Fruit fly (Drosophila melanogaster) whole organism, embryonic: Measurements from ENCODE around the gene Sk2.

Experiments
- Blimp-1 ChIP-seq: fragments of 200-800 bp; sonication (Bioruptor generic); optimal IDR thresholded peaks from 3 replicates; lab custom pipeline; 2018; ENCODE audit warnings: missing biosample characterization, missing genetic modification characterization, mild to moderate bottlenecking, moderate library complexity, missing genetic modification reagents
- BtbVII ChIP-seq: fragments of 200-800 bp; sonication (Bioruptor generic); optimal IDR thresholded peaks from 3 replicates; lab custom pipeline; 2017; ENCODE audit warnings: missing biosample characterization, mild to moderate bottlenecking, missing genetic modification characterization
- CG10274 ChIP-seq: fragments of 200-800 bp; sonication (Bioruptor generic); optimal IDR thresholded peaks from 3 replicates; lab custom pipeline; 2017; ENCODE audit warnings: missing biosample characterization, mild to moderate bottlenecking, missing genetic modification characterization
- CG10321 ChIP-seq: fragments of 200-800 bp; sonication (Bioruptor generic); IDR thresholded peaks from 2 replicates; pipeline ENCODE4 v1.3.6; 2022; ENCODE audit warnings: missing biosample characterization, missing genetic modification characterization
- CG10366 ChIP-seq: fragments of 200-800 bp; sonication (Bioruptor generic); IDR thresholded peaks from 2 replicates; pipeline ENCODE4 v1.3.6; 2022; ENCODE audit warnings: missing biosample characterization, missing genetic modification characterization
- CG10543 ChIP-seq: fragments of 200-800 bp; sonication (Bioruptor generic); optimal IDR thresholded peaks from 3 replicates; lab custom pipeline; 2017; ENCODE audit warnings: missing biosample characterization, mild to moderate bottlenecking, missing genetic modification characterization, moderate library complexity
- CG10565 ChIP-seq: fragments of 200-800 bp; sonication (Bioruptor generic); optimal IDR thresholded peaks from 3 replicates; lab custom pipeline; 2016; ENCODE audit warnings: missing biosample characterization, mild to moderate bottlenecking, missing genetic modification characterization
- CG12236 ChIP-seq: fragments of 200-800 bp; sonication (Bioruptor generic); optimal IDR thresholded peaks from 2 replicates; lab custom pipeline; 2016; ENCODE audit warnings: missing biosample characterization, missing genetic modification characterization
- CG13287 ChIP-seq: fragments of 200-800 bp; sonication (Bioruptor generic); IDR thresholded peaks from 2 replicates; pipeline ENCODE4 v1.3.6; 2022; ENCODE audit warnings: missing biosample characterization, missing genetic modification characterization; ENCODE audit not compliant: partially characterized antibody
- CG13296 ChIP-seq: fragments of 200-800 bp; sonication (Bioruptor generic); optimal IDR thresholded peaks from 3 replicates; lab custom pipeline; 2018; ENCODE audit warnings: missing biosample characterization, mild to moderate bottlenecking, missing genetic modification characterization
- CG14441 ChIP-seq: fragments of 200-800 bp; sonication (Bioruptor generic); IDR thresholded peaks from 2 replicates; pipeline ENCODE4 v1.3.6; 2022; ENCODE audit warnings: missing biosample characterization, missing genetic modification characterization
- CG15073 ChIP-seq: fragments of 200-800 bp; sonication (Bioruptor generic); optimal IDR thresholded peaks from 2 replicates; lab custom pipeline; 2016; ENCODE audit warnings: missing biosample characterization, missing genetic modification characterization
- CG18619 ChIP-seq: fragments of 200-800 bp; sonication (Bioruptor generic); optimal IDR thresholded peaks from 3 replicates; lab custom pipeline; 2017; ENCODE audit warnings: missing biosample characterization, mild to moderate bottlenecking, missing genetic modification characterization
- CG2678 ChIP-seq: fragments of 200-800 bp; sonication (Bioruptor generic); optimal IDR thresholded peaks from 3 replicates; lab custom pipeline; 2019; ENCODE audit warnings: missing biosample characterization, mild to moderate bottlenecking, missing genetic modification characterization, moderate library complexity
- CG30431 ChIP-seq: fragments of 200-800 bp; sonication (Bioruptor generic); optimal IDR thresholded peaks from 2 replicates; lab custom pipeline; 2017; ENCODE audit warnings: missing biosample characterization, missing genetic modification characterization
- CG3838 ChIP-seq: fragments of 200-800 bp; sonication (Bioruptor generic); optimal IDR thresholded peaks from 3 replicates; lab custom pipeline; 2016; ENCODE audit warnings: missing biosample characterization, missing genetic modification characterization
- CG43689 ChIP-seq: fragments of 200-800 bp; sonication (Bioruptor generic); IDR thresholded peaks from 2 replicates; pipeline ENCODE4 v1.3.6; 2022; ENCODE audit warnings: missing biosample characterization, missing genetic modification characterization
- CG4424 ChIP-seq: fragments of 200-800 bp; sonication (Bioruptor generic); optimal IDR thresholded peaks from 3 replicates; lab custom pipeline; 2016; ENCODE audit warnings: missing biosample characterization, missing genetic modification characterization
- CG7271 ChIP-seq: fragments of 200-800 bp; sonication (Bioruptor generic); optimal IDR thresholded peaks from 2 replicates; lab custom pipeline; 2018; ENCODE audit warnings: missing biosample characterization, mild to moderate bottlenecking, missing genetic modification characterization, moderate library complexity
- D19A ChIP-seq: fragments of 200-800 bp; optimal IDR thresholded peaks from 3 replicates; lab custom pipeline; 2019; ENCODE audit warnings: missing biosample characterization, mild to moderate bottlenecking, missing genetic modification characterization, moderate library complexity
- Dek ChIP-seq: fragments of 200-800 bp; sonication (Bioruptor generic); optimal IDR thresholded peaks from 3 replicates; lab custom pipeline; 2019; ENCODE audit warnings: missing biosample characterization, mild to moderate bottlenecking, missing genetic modification characterization, moderate library complexity
- Hr51 ChIP-seq, 2 experiments: fragments of 200-800 bp; sonication (Bioruptor generic); optimal IDR thresholded peaks; 2 replicates in 1 of 2; 3 replicates in 1 of 2; lab custom pipeline; 2016 to 2018; ENCODE audit warnings: missing biosample characterization in 2 of 2, missing genetic modification characterization in 2 of 2, mild to moderate bottlenecking in 1 of 2, moderate library complexity in 1 of 2
- Jarid2 ChIP-seq: fragments of 200-800 bp; sonication (Bioruptor generic); optimal IDR thresholded peaks from 3 replicates; lab custom pipeline; 2017; ENCODE audit warnings: mild to moderate bottlenecking, missing biosample characterization, missing genetic modification reagents, missing genetic modification characterization
- Ravus ChIP-seq: fragments of 200-800 bp; sonication (Bioruptor generic); IDR thresholded peaks from 2 replicates; pipeline ENCODE4 v1.3.6; 2022; ENCODE audit warnings: missing biosample characterization, missing genetic modification characterization
- Sox100B ChIP-seq: fragments of 200-800 bp; sonication (Bioruptor generic); optimal IDR thresholded peaks from 3 replicates; lab custom pipeline; 2018; ENCODE audit warnings: missing biosample characterization, mild to moderate bottlenecking, missing genetic modification characterization
- TFAM ChIP-seq: fragments of 200-800 bp; sonication (Bioruptor generic); optimal IDR thresholded peaks from 2 replicates; lab custom pipeline; 2017; ENCODE audit warnings: missing biosample characterization, missing genetic modification characterization, inconsistent platforms
- Tbp ChIP-seq: fragments of >200 bp; optimal IDR thresholded peaks from 2 replicates; lab custom pipeline; 2018; ENCODE audit warnings: missing biosample characterization, missing genetic modification characterization
- Trl ChIP-seq, 3 experiments: fragments of >200 bp in 2 of 3; fragments of 200-800 bp in 1 of 3; sonication (Bioruptor generic) in 1 of 3; optimal IDR thresholded peaks; 2 replicates in 1 of 3; 3 replicates in 2 of 3; lab custom pipeline; 2016 to 2017; ENCODE audit warnings: missing biosample characterization in 1 of 3, missing genetic modification characterization in 1 of 3
- ac ChIP-seq: fragments of 200-800 bp; sonication (Bioruptor generic); optimal IDR thresholded peaks from 3 replicates; lab custom pipeline; 2017; ENCODE audit warnings: missing biosample characterization, mild to moderate bottlenecking, missing genetic modification characterization
- bab2 ChIP-seq: fragments of 200-800 bp; sonication (Bioruptor generic); optimal IDR thresholded peaks from 2 replicates; lab custom pipeline; 2016; ENCODE audit warnings: missing biosample characterization, missing genetic modification characterization
- chinmo ChIP-seq: fragments of 200-800 bp; sonication (Bioruptor generic); IDR thresholded peaks from 4 replicates; pipeline ENCODE4 v1.3.6; 2022; ENCODE audit warnings: missing biosample characterization, missing genetic modification characterization; ENCODE audit not compliant: partially characterized antibody
- crc ChIP-seq: fragments of 200-800 bp; sonication (Bioruptor generic); optimal IDR thresholded peaks from 2 replicates; lab custom pipeline; 2016; ENCODE audit warnings: missing biosample characterization, missing genetic modification characterization
- dati ChIP-seq: fragments of 200-800 bp; sonication (Bioruptor generic); IDR thresholded peaks from 2 replicates; pipeline ENCODE4 v1.3.6; 2022; ENCODE audit warnings: missing biosample characterization, missing genetic modification characterization
- dysf ChIP-seq: fragments of 200-800 bp; sonication (Bioruptor generic); IDR thresholded peaks from 3 replicates; pipeline ENCODE4 v1.3.6; 2022; ENCODE audit warnings: missing biosample characterization, missing genetic modification characterization
- gcm ChIP-seq: fragments of 200-800 bp; sonication (Bioruptor generic); optimal IDR thresholded peaks from 2 replicates; lab custom pipeline; 2019; ENCODE audit warnings: missing biosample characterization, mild to moderate bottlenecking, missing genetic modification characterization, moderate library complexity
- insv ChIP-seq, 2 experiments: fragments of 200-800 bp; sonication (Bioruptor generic); optimal IDR thresholded peaks; 3 replicates each; lab custom pipeline; 2016 to 2018; ENCODE audit warnings: missing biosample characterization in 2 of 2, missing genetic modification characterization in 2 of 2
- kah ChIP-seq: fragments of 200-800 bp; sonication (Bioruptor generic); optimal IDR thresholded peaks from 2 replicates; lab custom pipeline; 2018; ENCODE audit warnings: missing biosample characterization, mild to moderate bottlenecking, missing genetic modification characterization
- luna ChIP-seq: fragments of 200-800 bp; sonication (Bioruptor generic); optimal IDR thresholded peaks from 2 replicates; lab custom pipeline; 2016; ENCODE audit warnings: missing biosample characterization, missing genetic modification characterization
- pho ChIP-seq: fragments of 200-800 bp; sonication (Bioruptor generic); optimal IDR thresholded peaks from 2 replicates; lab custom pipeline; 2016; ENCODE audit warnings: missing biosample characterization, missing genetic modification characterization
- sens ChIP-seq: fragments of 200-800 bp; sonication (Bioruptor generic); peaks from one replicate; lab custom pipeline; 2016; ENCODE audit warnings: missing biosample characterization, missing genetic modification characterization
- sim ChIP-seq: fragments of 200-800 bp; sonication (Bioruptor generic); IDR thresholded peaks from 2 replicates; pipeline ENCODE4 v1.3.6; 2022; ENCODE audit warnings: missing biosample characterization, missing genetic modification characterization
- slp2 ChIP-seq: fragments of 200-800 bp; sonication (Bioruptor generic); optimal IDR thresholded peaks from 2 replicates; lab custom pipeline; 2016; ENCODE audit warnings: missing biosample characterization, missing genetic modification characterization
- tup ChIP-seq: fragments of 200-800 bp; sonication (Bioruptor generic); optimal IDR thresholded peaks from 2 replicates; lab custom pipeline; 2016; ENCODE audit warnings: missing biosample characterization, mild to moderate bottlenecking, missing genetic modification characterization, moderate library complexity

Gene Sk2

DNA sequence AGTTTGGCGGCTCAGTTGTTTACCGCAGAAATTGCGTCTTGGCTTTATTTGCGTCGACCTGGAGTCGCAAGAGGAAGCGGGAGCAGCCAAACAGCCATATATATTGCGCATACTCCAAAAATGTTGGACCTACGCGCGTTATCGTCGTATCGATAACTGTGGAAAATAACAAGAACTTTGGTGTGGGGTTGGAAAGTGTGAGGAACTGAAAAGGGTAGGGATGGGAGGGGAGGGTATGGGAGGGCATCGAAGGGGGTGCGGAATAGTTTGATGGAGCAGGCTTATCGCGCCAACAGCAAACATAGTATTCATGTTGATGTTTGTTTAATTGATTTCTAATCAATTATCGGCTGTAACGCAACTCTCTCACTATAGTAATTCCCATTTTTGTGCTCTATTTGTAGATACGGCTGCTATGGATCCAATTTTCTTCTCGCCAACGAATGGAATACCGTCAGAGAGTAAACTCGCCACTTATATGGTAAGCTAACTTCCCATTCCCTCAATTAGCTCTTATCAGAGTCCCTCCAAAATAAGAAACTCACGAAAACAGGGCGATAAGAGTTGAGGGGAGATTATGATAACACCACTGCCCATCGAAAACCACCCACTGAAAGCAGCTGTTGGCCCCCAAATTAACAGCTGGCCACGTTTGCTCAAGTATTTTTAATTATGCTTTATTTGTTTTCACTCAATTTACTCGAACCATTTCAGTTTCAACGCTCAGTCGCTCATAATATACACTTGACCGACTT, 36.6 kb downstream of the Sk2 start (continued):
- TF ChIP-seq bab2 (GFP tag; lab: Kevin White, UChicago) (peak; percentile 52), Trl (optimal IDR thresholded peaks at IDR 0.05; lab: Kevin White, UChicago) (peak; percentile 10 to 39), Trl (GFP tag; optimal IDR thresholded peaks at IDR 0.05; lab: Kevin White, UChicago) (peak; percentile 56)
- TF ChIP-seq, all 482 proteins: peak for 238

DNA sequence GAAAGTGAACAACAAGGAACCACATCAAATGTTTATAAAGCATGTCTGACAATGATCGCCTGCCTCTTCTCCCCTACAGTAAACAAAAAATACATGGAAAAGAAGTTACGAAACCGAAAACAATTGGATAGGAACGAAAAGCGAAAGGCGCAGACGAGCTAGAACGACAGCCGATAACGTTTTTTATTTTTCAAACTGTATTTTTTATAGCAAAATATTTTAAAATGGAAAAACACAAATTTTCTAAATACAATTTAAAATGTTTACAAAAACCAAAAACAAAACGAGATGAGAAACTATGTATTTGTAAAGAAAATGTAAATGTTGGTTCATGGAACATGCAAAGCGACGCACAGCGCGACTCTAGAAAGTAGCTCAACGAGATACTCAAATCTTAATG, 42.1 kb downstream of the Sk2 start:
- no peak for TF ChIP-seq Tbp (GFP tag; lab: Kevin White, UChicago)
- no peak for TF ChIP-seq Hr51 (GFP tag; optimal IDR thresholded peaks at IDR 0.05; lab: Kevin White, UChicago)
- TF ChIP-seq sens (GFP tag; lab: Kevin White, UChicago), result peak; percentile 59

DNA sequence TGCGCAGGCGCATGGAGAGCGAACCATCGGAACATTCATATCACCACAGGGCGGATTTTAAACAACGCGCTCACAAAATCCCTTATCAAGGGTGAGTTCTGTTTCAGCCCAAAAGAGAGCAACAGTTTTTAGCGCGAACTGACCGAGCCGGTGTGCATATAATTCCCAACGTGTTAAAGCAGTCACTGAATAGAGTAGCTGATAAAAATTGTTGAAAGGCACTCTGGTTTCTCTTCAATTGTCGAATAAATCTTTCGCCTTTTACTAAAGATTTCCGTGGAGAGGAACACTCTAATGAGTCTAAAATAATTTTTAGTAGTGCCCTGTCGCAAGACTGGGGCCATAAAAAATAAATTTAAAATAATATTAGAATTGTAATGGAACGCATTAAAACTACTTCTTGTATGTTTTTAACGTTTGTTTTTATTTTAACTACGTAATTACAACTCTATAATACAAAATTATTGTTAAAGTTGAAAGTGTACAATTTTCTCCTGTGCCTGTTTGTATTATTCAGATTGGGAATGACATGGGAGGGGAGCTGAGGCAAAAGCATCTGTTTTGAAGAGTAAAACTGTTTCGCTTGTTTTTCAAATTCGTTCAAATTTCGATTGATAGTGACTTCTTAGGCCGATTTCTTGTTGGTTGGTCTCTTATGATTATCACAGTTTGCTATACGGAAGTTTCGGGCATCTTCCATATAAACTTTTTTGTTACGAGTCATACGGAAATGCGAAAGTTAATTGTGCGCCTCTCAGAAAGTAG, 43.9 kb downstream of the Sk2 start:
- TF ChIP-seq Jarid2 (GFP tag; lab: Kevin White, UChicago), result peak; percentile 67
- 0 out of 4 replicates have a peak, but pooled peaks have one; percentile 69 for TF ChIP-seq chinmo (GFP tag; lab: Robert Waterston, UW)
- TF ChIP-seq CG13287 (GFP tag; lab: Robert Waterston, UW), result peak; percentile 55; the same call in 1 of the 2 replicates
- TF ChIP-seq sens (GFP tag; lab: Kevin White, UChicago), result peak; percentile 89
- no peak for TF ChIP-seq ac
- no peak for TF ChIP-seq dati (GFP tag; lab: Robert Waterston, UW)
- TF ChIP-seq CG10274, result no peak
- no peak for TF ChIP-seq CG30431 (GFP tag; lab: Kevin White, UChicago)
- TF ChIP-seq CG13296 (GFP tag; lab: Kevin White, UChicago), result no peak
- peak; percentile 81 for TF ChIP-seq D19A (tag; lab: Kevin White, UChicago)
- TF ChIP-seq BtbVII, result peak; percentile 4
- no peak for TF ChIP-seq CG10321 (GFP tag; lab: Robert Waterston, UW)
- TF ChIP-seq pho (GFP tag; lab: Kevin White, UChicago), result peak; percentile 16
- TF ChIP-seq CG10565, result no peak
- TF ChIP-seq TFAM (GFP tag; lab: Kevin White, UChicago), result no peak
- no peak for TF ChIP-seq CG2678 (tag; lab: Kevin White, UChicago)
- peak; percentile 52 for TF ChIP-seq Dek (tag; lab: Kevin White, UChicago)
- TF ChIP-seq crc (GFP tag; lab: Kevin White, UChicago), result no peak
- no peak for TF ChIP-seq CG18619 (GFP tag; lab: Kevin White, UChicago)
- no peak for TF ChIP-seq CG15073 (GFP tag; lab: Kevin White, UChicago)
- TF ChIP-seq bab2 (GFP tag; lab: Kevin White, UChicago), result no peak
- TF ChIP-seq CG14441 (GFP tag; lab: Robert Waterston, UW), result no peak
- peak; percentile 48 for TF ChIP-seq Blimp-1 (GFP tag; lab: Kevin White, UChicago)
- TF ChIP-seq CG4424 (GFP tag; lab: Kevin White, UChicago), result no peak
- TF ChIP-seq CG12236, result no peak
- TF ChIP-seq slp2 (GFP tag; lab: Kevin White, UChicago), result no peak
- peak; percentile 17; the same call in 1 of the 3 replicates for TF ChIP-seq dysf (GFP tag; lab: Robert Waterston, UW)
- TF ChIP-seq CG3838 (GFP tag; lab: Kevin White, UChicago), result no peak
- TF ChIP-seq CG43689, result no peak
- no peak for TF ChIP-seq CG7271 (tag; lab: Kevin White, UChicago)
- peak in 1 of 2 experiments; percentile 62 for TF ChIP-seq insv (GFP tag; optimal IDR thresholded peaks at IDR 0.05; lab: Kevin White, UChicago)
- no peak for TF ChIP-seq tup (GFP tag; lab: Kevin White, UChicago)
- no peak for TF ChIP-seq kah (GFP tag; lab: Kevin White, UChicago)
- TF ChIP-seq sim (GFP tag; lab: Robert Waterston, UW), result no peak
- TF ChIP-seq CG10543, result no peak
- no peak for TF ChIP-seq gcm
- TF ChIP-seq Sox100B (GFP tag; lab: Kevin White, UChicago), result no peak
- peak; percentile 41; the same call in 1 of the 2 replicates for TF ChIP-seq CG10366 (GFP tag; lab: Robert Waterston, UW)
- TF ChIP-seq luna (GFP tag; lab: Kevin White, UChicago), result no peak
- TF ChIP-seq Ravus (GFP tag; lab: Robert Waterston, UW), result no peak
